Fruit fly (Drosophila melanogaster): ENCODE results near the gene ph-p.

dm6 chrX:2098267-2098666 lies 39.9 kb downstream of the ph-p start:
- TF ChIP-seq CG8478 (optimal IDR thresholded peaks at IDR 0.05) (no peak), psq (optimal IDR thresholded peaks at IDR 0.05) (no peak), Dll (optimal IDR thresholded peaks at IDR 0.05) (no peak), usp (GFP tag; optimal IDR thresholded peaks at IDR 0.05) (no peak), EcR (GFP tag; optimal IDR thresholded peaks at IDR 0.05) (no peak)

All from whole organism.